Worm (Caenorhabditis elegans): ENCODE data around the gene idpc-2.

ce11 chrV:8665765-8666164, 44.7 kb upstream of the idpc-2 start, which contains the start of gene ZC190.4:
- TF ChIP-seq ets-7 (tag; optimal IDR thresholded peaks at IDR 0.05): no peak
- no peak for TF ChIP-seq ama-1 (optimal IDR thresholded peaks at IDR 0.05)
- no peak for TF ChIP-seq tbx-11 (GFP tag; IDR thresholded peaks at IDR 0.05)
- no peak for TF ChIP-seq hmbx-1 (tag; optimal IDR thresholded peaks at IDR 0.05)
- no peak for TF ChIP-seq tra-4 (tag; optimal IDR thresholded peaks at IDR 0.05)
- TF ChIP-seq sea-1 (GFP tag; conservative IDR thresholded peaks at IDR 0.05): no peak
- no peak for TF ChIP-seq ceh-36 (tag; optimal IDR thresholded peaks at IDR 0.05)
- no peak for TF ChIP-seq flt-1 (GFP tag; IDR thresholded peaks at IDR 0.05)
- TF ChIP-seq aly-1 (tag; optimal IDR thresholded peaks at IDR 0.05): no peak
- no peak for TF ChIP-seq scrt-1 (GFP tag; IDR thresholded peaks at IDR 0.05)
- TF ChIP-seq tbx-37 (GFP tag; conservative IDR thresholded peaks at IDR 0.05): no peak
- no peak for TF ChIP-seq B0310.2 (tag; optimal IDR thresholded peaks at IDR 0.05)
- TF ChIP-seq pes-1 (GFP tag; IDR thresholded peaks at IDR 0.05): no peak

Measured in whole organism, early embryonic.